Worm (Caenorhabditis elegans) whole organism, late embryonic: ENCODE measurements around the gene gos-28.

Experiments
- ama-1 ChIP-seq: fragments of 150-350 bp; optimal IDR thresholded peaks from 2 replicates; lab custom pipeline; 2014
- ceh-9 ChIP-seq: sonication (generic microtip); optimal IDR thresholded peaks from 2 replicates; lab custom pipeline; 2016; ENCODE audit warnings: mild to moderate bottlenecking, missing genetic modification characterization, inconsistent platforms, missing compliant biosample characterization
- dmd-4 ChIP-seq: sonication (generic microtip); optimal IDR thresholded peaks from 2 replicates; lab custom pipeline; 2016; ENCODE audit warnings: borderline replicate concordance, missing genetic modification characterization, missing compliant biosample characterization
- elt-2 ChIP-seq: sonication (generic microtip); optimal IDR thresholded peaks from 2 replicates; lab custom pipeline; 2016; ENCODE audit warnings: missing genetic modification reagents, missing genetic modification characterization, missing compliant biosample characterization
- fkh-10 ChIP-seq: fragments of 150-350 bp; optimal IDR thresholded peaks from 2 replicates; lab custom pipeline; 2014; ENCODE audit warnings: missing biosample characterization, missing genetic modification reagents, missing genetic modification characterization
- nfya-1 ChIP-seq: sonication (generic microtip); optimal IDR thresholded peaks from 2 replicates; lab custom pipeline; 2017; ENCODE audit warnings: missing genetic modification characterization, mild to moderate bottlenecking, missing compliant biosample characterization, antibody characterized with exemption, moderate library complexity
- pqm-1 ChIP-seq: sonication (generic microtip); optimal IDR thresholded peaks from 2 replicates; lab custom pipeline; 2016; ENCODE audit warnings: missing genetic modification characterization, missing compliant biosample characterization
- tbx-2 ChIP-seq: sonication (generic microtip); optimal IDR thresholded peaks from 2 replicates; lab custom pipeline; 2016; ENCODE audit warnings: missing genetic modification characterization, missing compliant biosample characterization
- tbx-7 ChIP-seq: sonication (generic microtip); optimal IDR thresholded peaks from 2 replicates; lab custom pipeline; 2016; ENCODE audit warnings: missing genotype, missing genetic modification characterization, missing compliant biosample characterization

ce11 chrIII:7387359-7387758, 38.4 kb upstream of the gos-28 start:
- no peak for TF ChIP-seq tbx-2
- TF ChIP-seq pqm-1 (tag; lab: Kevin White, UChicago) = no peak
- no peak for TF ChIP-seq elt-2 (tag; lab: Kevin White, UChicago)
- TF ChIP-seq tbx-7 (tag; lab: Kevin White, UChicago) = no peak
- TF ChIP-seq nfya-1 (tag; lab: Kevin White, UChicago) = no peak
- no peak for TF ChIP-seq ceh-9 (tag; lab: Kevin White, UChicago)
- TF ChIP-seq dmd-4 (tag; lab: Kevin White, UChicago) = no peak
- TF ChIP-seq ama-1 (lab: Kevin White, UChicago) = no peak
- no peak for TF ChIP-seq fkh-10 (GFP tag; lab: Kevin White, UChicago)
